Worm (Caenorhabditis elegans): ENCODE measurements around the gene fbxa-64.

ce11 chrV:3241175-3241574 lies 36.8 kb downstream of the fbxa-64 start, which contains the start of gene srj-11:
- TF ChIP-seq flt-1 (GFP tag; IDR thresholded peaks at IDR 0.05), result no peak
- TF ChIP-seq ztf-29 (GFP tag; IDR thresholded peaks at IDR 0.05), result no peak
- no peak for TF ChIP-seq T22C8.4 (GFP tag; IDR thresholded peaks at IDR 0.05)
- no peak for TF ChIP-seq klf-2 (GFP tag; conservative IDR thresholded peaks at IDR 0.05)
- no peak for TF ChIP-seq cog-1 (tag; optimal IDR thresholded peaks at IDR 0.05)
- no peak for TF ChIP-seq ref-1 (GFP tag; conservative IDR thresholded peaks at IDR 0.05)

Data from whole organism, midembryonic.